Fruit fly (Drosophila melanogaster): ENCODE data around the gene Or85f.

- no peak for TF ChIP-seq Myc (optimal IDR thresholded peaks at IDR 0.05)
- no peak for TF ChIP-seq psq (optimal IDR thresholded peaks at IDR 0.05)
- no peak for TF ChIP-seq Sin3A (optimal IDR thresholded peaks at IDR 0.05)
- TF ChIP-seq insv (optimal IDR thresholded peaks at IDR 0.05), result no peak
- no peak for TF ChIP-seq ttk (optimal IDR thresholded peaks at IDR 0.05)
- TF ChIP-seq h (optimal IDR thresholded peaks at IDR 0.05), result no peak
Measured at dm6 chr3R:9348379-9348721, 49.6 kb upstream of the Or85f start.
